Worm (Caenorhabditis elegans) whole organism, L1 larva: ENCODE data around the gene flp-8.

ENCODE experiments used
- F16B12.6 ChIP-seq: fragments of 150-350 bp; optimal IDR thresholded peaks from 2 replicates; lab custom pipeline; 2014; ENCODE audit warnings: missing biosample characterization, missing genetic modification characterization
- alr-1 ChIP-seq: fragments of 200-800 bp; sonication (Bioruptor generic); optimal IDR thresholded peaks from 2 replicates; lab custom pipeline; 2018; ENCODE audit warnings: borderline replicate concordance, mild to moderate bottlenecking, missing genetic modification characterization, missing compliant biosample characterization
- aly-2 ChIP-seq: fragments of 150-350 bp; optimal IDR thresholded peaks from 2 replicates; lab custom pipeline; 2014; ENCODE audit warnings: missing biosample characterization, missing genetic modification characterization
- ces-1 ChIP-seq: fragments of 150-350 bp; optimal IDR thresholded peaks from 2 replicates; lab custom pipeline; 2014; ENCODE audit warnings: missing biosample characterization, missing genetic modification reagents, missing genetic modification characterization
- dsc-1 ChIP-seq: sonication (generic microtip); optimal IDR thresholded peaks from 2 replicates; lab custom pipeline; 2016; ENCODE audit warnings: mild to moderate bottlenecking, missing genetic modification characterization, missing compliant biosample characterization
- fkh-4 ChIP-seq: sonication (generic microtip); optimal IDR thresholded peaks from 2 replicates; lab custom pipeline; 2016; ENCODE audit warnings: missing compliant biosample characterization, missing genetic modification characterization, borderline replicate concordance
- irx-1 ChIP-seq: sonication (generic microtip); optimal IDR thresholded peaks from 2 replicates; lab custom pipeline; 2016; ENCODE audit warnings: missing genetic modification characterization, missing compliant biosample characterization
- nhr-237 ChIP-seq: fragments of 150-350 bp; optimal IDR thresholded peaks from 2 replicates; lab custom pipeline; 2014; ENCODE audit warnings: missing biosample characterization, missing genetic modification characterization
- nhr-76 ChIP-seq: sonication (generic microtip); optimal IDR thresholded peaks from 2 replicates; lab custom pipeline; 2017; ENCODE audit warnings: missing biosample characterization, missing genetic modification characterization
- pqm-1 ChIP-seq: sonication (generic microtip); optimal IDR thresholded peaks from 3 replicates; lab custom pipeline; 2017; ENCODE audit warnings: missing biosample characterization, missing genetic modification characterization

- TF ChIP-seq pqm-1 (tag; lab: Kevin White, UChicago) (no peak), dsc-1 (tag; lab: Kevin White, UChicago) (no peak), nhr-237 (tag; lab: Kevin White, UChicago) (no peak), fkh-4 (tag; lab: Kevin White, UChicago) (no peak), ces-1 (no peak), F16B12.6 (tag; lab: Kevin White, UChicago) (no peak), irx-1 (tag; lab: Kevin White, UChicago) (no peak), nhr-76 (no peak), aly-2 (tag; lab: Kevin White, UChicago) (no peak), alr-1 (tag; lab: Kevin White, UChicago) (no peak)
These were observed 7.0 kb downstream of the flp-8 start, which contains the start of gene daf-6 for ce11 chrX:14888188-14888587.
